Worm (Caenorhabditis elegans) whole organism, L3 larva: ENCODE results near the gene ZK455.5.
A peak's percentile ranks its signal among the peaks of the same experiment; 100 is the strongest.

Experiments
- R02D3.7 ChIP-seq: fragments of 150-350 bp; optimal IDR thresholded peaks from 2 replicates; lab custom pipeline; 2014; ENCODE audit warnings: missing biosample characterization, missing genetic modification characterization
- aly-2 ChIP-seq: fragments of 150-350 bp; optimal IDR thresholded peaks from 2 replicates; lab custom pipeline; 2014; ENCODE audit warnings: missing biosample characterization, missing genetic modification characterization
- ama-1 ChIP-seq: fragments of 150-350 bp; optimal IDR thresholded peaks from 2 replicates; lab custom pipeline; 2018
- ceh-16 ChIP-seq: sonication (generic microtip); optimal IDR thresholded peaks from 2 replicates; lab custom pipeline; 2017; ENCODE audit warnings: missing biosample characterization, missing genetic modification characterization
- ceh-28 ChIP-seq: fragments of 150-350 bp; optimal IDR thresholded peaks from 2 replicates; lab custom pipeline; 2014; ENCODE audit warnings: missing biosample characterization, missing genetic modification reagents, missing genetic modification characterization
- ceh-82 ChIP-seq: fragments of 150-350 bp; optimal IDR thresholded peaks from 2 replicates; lab custom pipeline; 2014; ENCODE audit warnings: missing biosample characterization, missing genetic modification characterization
- ceh-9 ChIP-seq: sonication (generic microtip); optimal IDR thresholded peaks from 2 replicates; lab custom pipeline; 2018; ENCODE audit warnings: missing biosample characterization, missing genetic modification characterization
- daf-12 ChIP-seq: fragments of 150-350 bp; optimal IDR thresholded peaks from 2 replicates; lab custom pipeline; 2014; ENCODE audit warnings: missing biosample characterization, missing genetic modification reagents, missing genetic modification characterization
- egl-5 ChIP-seq: fragments of 150-350 bp; optimal IDR thresholded peaks from 2 replicates; lab custom pipeline; 2017; ENCODE audit warnings: missing biosample characterization, missing genetic modification reagents, missing genetic modification characterization, inconsistent platforms
- elt-1 ChIP-seq: fragments of 150-350 bp; optimal IDR thresholded peaks from 2 replicates; lab custom pipeline; 2014; ENCODE audit warnings: missing biosample characterization, missing genetic modification characterization
- elt-2 ChIP-seq: sonication (generic microtip); optimal IDR thresholded peaks from 2 replicates; lab custom pipeline; 2016; ENCODE audit warnings: missing genetic modification reagents, mild to moderate bottlenecking, missing genetic modification characterization, missing compliant biosample characterization
- elt-3 ChIP-seq, 3 experiments: fragments of 150-350 bp in 1 of 3; sonication (generic microtip) in 2 of 3; optimal IDR thresholded peaks; 2 replicates in 2 of 3; 4 replicates in 1 of 3; lab custom pipeline; 2014 to 2017; ENCODE audit warnings: missing biosample characterization in 3 of 3, missing genetic modification characterization in 3 of 3
- eor-1 ChIP-seq, 2 experiments: fragments of 150-350 bp; optimal IDR thresholded peaks; 2 replicates each; lab custom pipeline; 2014 to 2018; ENCODE audit warnings: missing biosample characterization in 2 of 2, missing genetic modification characterization in 2 of 2
- fkh-10 ChIP-seq: sonication (generic microtip); optimal IDR thresholded peaks from 2 replicates; lab custom pipeline; 2017; ENCODE audit warnings: missing biosample characterization, missing genetic modification reagents, missing genetic modification characterization
- fkh-2 ChIP-seq: fragments of 150-350 bp; optimal IDR thresholded peaks from 2 replicates; lab custom pipeline; 2014; ENCODE audit warnings: missing biosample characterization, missing genetic modification reagents, missing genetic modification characterization
- fos-1 ChIP-seq: fragments of 150-350 bp; optimal IDR thresholded peaks from 2 replicates; lab custom pipeline; 2014; ENCODE audit warnings: missing biosample characterization, missing genetic modification characterization
- hmg-11 ChIP-seq: sonication (generic microtip); optimal IDR thresholded peaks from 2 replicates; lab custom pipeline; 2016; ENCODE audit warnings: missing genetic modification characterization, missing compliant biosample characterization
- jun-1 ChIP-seq: fragments of 150-350 bp; optimal IDR thresholded peaks from 2 replicates; lab custom pipeline; 2014; ENCODE audit warnings: missing biosample characterization, missing genetic modification reagents, missing genetic modification characterization
- lin-15B ChIP-seq: fragments of 150-350 bp; optimal IDR thresholded peaks from 2 replicates; lab custom pipeline; 2014; ENCODE audit warnings: missing biosample characterization, missing genetic modification characterization
- lin-39 ChIP-seq: fragments of 150-350 bp; optimal IDR thresholded peaks from 2 replicates; lab custom pipeline; 2018; ENCODE audit warnings: missing biosample characterization, missing genetic modification reagents, missing genetic modification characterization
- lsy-12 ChIP-seq: sonication (generic microtip); optimal IDR thresholded peaks from 2 replicates; lab custom pipeline; 2016; ENCODE audit warnings: mild to moderate bottlenecking, missing genetic modification characterization, missing compliant biosample characterization
- mdl-1 ChIP-seq: fragments of 150-350 bp; optimal IDR thresholded peaks from 2 replicates; lab custom pipeline; 2014; ENCODE audit warnings: missing biosample characterization, missing genetic modification characterization
- mml-1 ChIP-seq: fragments of 150-350 bp; sonication (generic microtip); optimal IDR thresholded peaks from 3 replicates; lab custom pipeline; 2014; ENCODE audit warnings: missing biosample characterization, missing genetic modification characterization
- nfya-1 ChIP-seq: sonication (generic microtip); optimal IDR thresholded peaks from 2 replicates; lab custom pipeline; 2017; ENCODE audit warnings: missing genetic modification characterization, mild to moderate bottlenecking, missing compliant biosample characterization, antibody characterized with exemption, moderate library complexity; ENCODE audit not compliant: insufficient read depth
- nhr-23 ChIP-seq: fragments of 150-350 bp; optimal IDR thresholded peaks from 2 replicates; lab custom pipeline; 2014; ENCODE audit warnings: missing biosample characterization, missing genetic modification reagents, missing genetic modification characterization
- nhr-237 ChIP-seq: fragments of 150-350 bp; optimal IDR thresholded peaks from 2 replicates; lab custom pipeline; 2014; ENCODE audit warnings: missing biosample characterization, missing genetic modification characterization
- nhr-25 ChIP-seq: sonication (generic microtip); optimal IDR thresholded peaks from 2 replicates; lab custom pipeline; 2017; ENCODE audit warnings: missing biosample characterization, missing genetic modification characterization
- nhr-28 ChIP-seq: fragments of 150-350 bp; optimal IDR thresholded peaks from 2 replicates; lab custom pipeline; 2014; ENCODE audit warnings: missing biosample characterization, missing genetic modification characterization
- nhr-43 ChIP-seq: sonication (generic microtip); optimal IDR thresholded peaks from 2 replicates; lab custom pipeline; 2016; ENCODE audit warnings: mild to moderate bottlenecking, missing genetic modification characterization, missing compliant biosample characterization; ENCODE audit not compliant: poor library complexity, severe bottlenecking
- nhr-76 ChIP-seq: fragments of 150-350 bp; sonication (generic microtip); optimal IDR thresholded peaks from 5 replicates; lab custom pipeline; 2014; ENCODE audit warnings: missing biosample characterization, missing genetic modification characterization
- nhr-77 ChIP-seq: fragments of 150-350 bp; optimal IDR thresholded peaks from 2 replicates; lab custom pipeline; 2014; ENCODE audit warnings: missing biosample characterization, missing genetic modification characterization
- pha-4 ChIP-seq: fragments of 150-350 bp; optimal IDR thresholded peaks from 2 replicates; lab custom pipeline; 2014; ENCODE audit warnings: missing biosample characterization, missing genetic modification reagents, missing genetic modification characterization
- pqm-1 ChIP-seq: fragments of 150-350 bp; optimal IDR thresholded peaks from 2 replicates; lab custom pipeline; 2017; ENCODE audit warnings: missing biosample characterization, missing genetic modification characterization, inconsistent platforms
- sea-2 ChIP-seq: fragments of 150-350 bp; sonication (generic microtip); optimal IDR thresholded peaks from 4 replicates; lab custom pipeline; 2014; ENCODE audit warnings: missing biosample characterization, missing genetic modification reagents, missing genetic modification characterization
- skn-1 ChIP-seq: fragments of 150-350 bp; optimal IDR thresholded peaks from 2 replicates; lab custom pipeline; 2014; ENCODE audit warnings: missing biosample characterization, missing genetic modification characterization
- snpc-4 ChIP-seq: fragments of 150-350 bp; optimal IDR thresholded peaks from 2 replicates; lab custom pipeline; 2014; ENCODE audit warnings: missing biosample characterization, missing genetic modification characterization
- tbx-2 ChIP-seq: sonication (generic microtip); optimal IDR thresholded peaks from 2 replicates; lab custom pipeline; 2016; ENCODE audit warnings: mild to moderate bottlenecking, missing genetic modification characterization, missing compliant biosample characterization
- unc-39 ChIP-seq: sonication (generic microtip); optimal IDR thresholded peaks from 4 replicates; lab custom pipeline; 2017; ENCODE audit warnings: missing biosample characterization, missing genetic modification characterization
- zag-1 ChIP-seq: fragments of 150-350 bp; optimal IDR thresholded peaks from 2 replicates; lab custom pipeline; 2014; ENCODE audit warnings: missing biosample characterization, missing genetic modification characterization
- ztf-11 ChIP-seq: fragments of 150-350 bp; optimal IDR thresholded peaks from 2 replicates; lab custom pipeline; 2014; ENCODE audit warnings: missing biosample characterization, missing genetic modification characterization

Gene ZK455.5

ce11 chrX:11299642-11300307 lies 27.0 kb downstream of the ZK455.5 start, which contains the start of the genes snrp-40.1 and F08G12.3:
snrp-40.1 (minus strand) TSS chrX:11299784.
F08G12.3 (plus strand) TSS chrX:11300257.
- TF ChIP-seq fkh-2 (tag; lab: Kevin White, UChicago) = no peak
- TF ChIP-seq lsy-12 (tag; lab: Kevin White, UChicago) = peak; percentile 34
- TF ChIP-seq ceh-9 (tag; lab: Kevin White, UChicago) = no peak
- peak; percentile 89 for TF ChIP-seq lin-39 (tag; lab: Kevin White, UChicago)
- no peak for TF ChIP-seq ceh-16 (tag; lab: Kevin White, UChicago)
- TF ChIP-seq tbx-2 (tag; lab: Kevin White, UChicago) = peak; percentile 57
- no peak for TF ChIP-seq eor-1 (tag; optimal IDR thresholded peaks at IDR 0.05; lab: Kevin White, UChicago)
- TF ChIP-seq sea-2 (GFP tag; lab: Kevin White, UChicago) = no peak
- TF ChIP-seq ztf-11 (tag; lab: Kevin White, UChicago) = no peak
- no peak for TF ChIP-seq nhr-28 (tag; lab: Kevin White, UChicago)
- TF ChIP-seq fkh-10 (GFP tag; lab: Kevin White, UChicago) = peak; percentile 12
- TF ChIP-seq snpc-4 (tag; lab: Kevin White, UChicago) = peak; percentile 89
- TF ChIP-seq nfya-1 (tag; lab: Kevin White, UChicago) = peak; percentile 87
- TF ChIP-seq mdl-1 (tag; lab: Kevin White, UChicago) = peak; percentile 36
- TF ChIP-seq daf-12 (tag; lab: Kevin White, UChicago) = no peak
- peak; percentile 28 for TF ChIP-seq ceh-28 (tag; lab: Kevin White, UChicago)
- TF ChIP-seq pqm-1 (tag; lab: Kevin White, UChicago) = peak; percentile 71
- TF ChIP-seq skn-1 (tag; lab: Kevin White, UChicago) = peak; percentile 45
- TF ChIP-seq unc-39 (tag; lab: Kevin White, UChicago) = no peak
- no peak for TF ChIP-seq aly-2
- peak; percentile 91 for TF ChIP-seq hmg-11 (tag; lab: Kevin White, UChicago)
- TF ChIP-seq fos-1 (tag; lab: Kevin White, UChicago) = no peak
- TF ChIP-seq R02D3.7 (tag; lab: Kevin White, UChicago) = no peak
- TF ChIP-seq nhr-77 = no peak
- TF ChIP-seq nhr-25 (tag; lab: Kevin White, UChicago) = peak; percentile 89
- TF ChIP-seq jun-1 = peak; percentile 72
- TF ChIP-seq nhr-43 (tag; lab: Kevin White, UChicago) = peak; percentile 40
- TF ChIP-seq nhr-76 (tag; lab: Kevin White, UChicago) = no peak
- peak; percentile 77 for TF ChIP-seq lin-15B (tag; lab: Kevin White, UChicago)
- no peak for TF ChIP-seq ceh-82 (tag; lab: Kevin White, UChicago)
- TF ChIP-seq elt-1 (tag; lab: Kevin White, UChicago) = peak; percentile 36
- peak; percentile 81 for TF ChIP-seq elt-2 (tag; lab: Kevin White, UChicago)
- TF ChIP-seq mml-1 (tag; lab: Kevin White, UChicago) = no peak
- no peak for TF ChIP-seq zag-1 (tag; lab: Kevin White, UChicago)
- peak in 1 of 3 experiments; percentile 7 for TF ChIP-seq elt-3 (tag; optimal IDR thresholded peaks at IDR 0.05; lab: Kevin White, UChicago)
- peak; percentile 93 for TF ChIP-seq pha-4 (tag; lab: Kevin White, UChicago)
- peak; percentile 72 for TF ChIP-seq egl-5 (tag; lab: Kevin White, UChicago)
- no peak for TF ChIP-seq ama-1 (lab: Kevin White, UChicago)
- TF ChIP-seq nhr-23 (tag; lab: Kevin White, UChicago) = peak; percentile 68

DNA sequence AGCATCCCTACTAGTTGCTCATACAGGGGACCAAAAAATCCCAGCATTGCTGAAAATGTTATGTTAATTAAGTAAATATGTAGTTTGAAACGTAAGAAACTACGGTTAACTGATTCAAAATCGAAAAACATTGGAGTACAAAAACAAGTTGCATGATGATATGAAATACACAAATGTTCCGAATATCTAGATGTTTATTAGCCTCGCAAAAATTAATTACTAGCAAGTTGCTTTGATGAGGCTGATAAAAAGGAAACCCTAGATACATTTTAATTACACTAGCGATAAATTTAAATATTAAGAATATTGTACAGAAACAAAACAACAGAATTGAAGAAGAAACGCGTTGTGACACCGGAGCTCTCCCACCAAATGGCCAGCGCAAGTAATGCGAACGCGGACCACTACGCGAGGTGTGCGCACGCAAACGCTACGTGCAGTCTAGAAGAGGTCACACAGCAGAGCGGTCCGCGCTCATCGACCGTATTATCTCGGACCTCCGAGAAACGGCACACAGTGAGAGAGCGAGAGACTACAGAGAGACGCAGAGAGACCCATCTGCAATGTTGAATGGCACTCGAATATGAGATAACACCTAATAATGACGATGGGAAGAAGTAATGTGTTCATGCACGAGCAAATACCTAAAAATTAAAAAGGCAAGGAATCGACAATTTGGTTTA lies 29.9 kb downstream of the ZK455.5 start, which contains the start of gene inx-2:
Gene inx-2 (minus strand): TSS at position 51 of the 683 bp plus-strand sequence.
- TF ChIP-seq nhr-237 (tag; lab: Kevin White, UChicago) (no peak), lsy-12 (tag; lab: Kevin White, UChicago) (no peak), nfya-1 (tag; lab: Kevin White, UChicago) (no peak), elt-1 (tag; lab: Kevin White, UChicago) (no peak), mdl-1 (tag; lab: Kevin White, UChicago) (no peak), unc-39 (tag; lab: Kevin White, UChicago) (no peak), jun-1 (no peak), skn-1 (tag; lab: Kevin White, UChicago) (no peak), nhr-25 (tag; lab: Kevin White, UChicago) (no peak), egl-5 (tag; lab: Kevin White, UChicago) (no peak), ceh-9 (tag; lab: Kevin White, UChicago) (no peak), sea-2 (GFP tag; lab: Kevin White, UChicago) (no peak), pqm-1 (tag; lab: Kevin White, UChicago) (no peak), ceh-16 (tag; lab: Kevin White, UChicago) (no peak), ceh-82 (tag; lab: Kevin White, UChicago) (no peak), mml-1 (tag; lab: Kevin White, UChicago) (no peak), ztf-11 (tag; lab: Kevin White, UChicago) (no peak)
- TF ChIP-seq, all 47 proteins: peak for 0
